Fruit fly (Drosophila melanogaster) whole organism, embryonic: ENCODE measurements around the gene Acn.

Experiments
- Abd-B ChIP-seq: fragments of 200-800 bp; sonication (Bioruptor generic); optimal IDR thresholded peaks from 2 replicates; lab custom pipeline; 2018; ENCODE audit warnings: missing biosample characterization, mild to moderate bottlenecking, missing genetic modification characterization, moderate library complexity
- Adf1 ChIP-seq: fragments of 200-800 bp; sonication (Bioruptor generic); IDR thresholded peaks from 2 replicates; pipeline ENCODE4 v1.3.6; 2022; ENCODE audit warnings: missing biosample characterization, missing genetic modification characterization
- Bgb ChIP-seq: fragments of 200-800 bp; sonication (Bioruptor generic); IDR thresholded peaks from 2 replicates; pipeline ENCODE4 v1.3.6; 2022; ENCODE audit warnings: missing biosample characterization, missing genetic modification characterization; ENCODE audit not compliant: partially characterized antibody
- C15 ChIP-seq: fragments of 200-800 bp; sonication (Bioruptor generic); IDR thresholded peaks from 3 replicates; pipeline ENCODE4 v1.3.6; 2022; ENCODE audit warnings: missing biosample characterization, missing genetic modification characterization
- CG10366 ChIP-seq: fragments of 200-800 bp; sonication (Bioruptor generic); IDR thresholded peaks from 2 replicates; pipeline ENCODE4 v1.3.6; 2022; ENCODE audit warnings: missing biosample characterization, missing genetic modification characterization
- CG10431 ChIP-seq: fragments of 200-800 bp; sonication (Bioruptor generic); optimal IDR thresholded peaks from 3 replicates; lab custom pipeline; 2018; ENCODE audit warnings: missing biosample characterization, mild to moderate bottlenecking, missing genetic modification characterization
- CG11085 ChIP-seq: fragments of 200-800 bp; sonication (Bioruptor generic); IDR thresholded peaks from 2 replicates; pipeline ENCODE4 v1.3.6; 2022; ENCODE audit warnings: missing biosample characterization, missing genetic modification characterization
- CG11504 ChIP-seq: fragments of 200-800 bp; sonication (Bioruptor generic); optimal IDR thresholded peaks from 3 replicates; lab custom pipeline; 2019; ENCODE audit warnings: missing biosample characterization, mild to moderate bottlenecking, missing genetic modification characterization, moderate library complexity
- CG12155 ChIP-seq: fragments of 200-800 bp; sonication (Bioruptor generic); optimal IDR thresholded peaks from 3 replicates; lab custom pipeline; 2016; ENCODE audit warnings: missing biosample characterization, missing genetic modification characterization
- CG12219 ChIP-seq: fragments of 200-800 bp; sonication (Bioruptor generic); optimal IDR thresholded peaks from 3 replicates; lab custom pipeline; 2018; ENCODE audit warnings: missing biosample characterization, mild to moderate bottlenecking, missing genetic modification characterization
- CG15514 ChIP-seq: fragments of 200-800 bp; sonication (Bioruptor generic); optimal IDR thresholded peaks from 3 replicates; lab custom pipeline; 2017; ENCODE audit warnings: missing biosample characterization, missing genetic modification characterization, mild to moderate bottlenecking, moderate library complexity, missing genetic modification reagents
- CG1603 ChIP-seq: fragments of 200-800 bp; sonication (Bioruptor generic); optimal IDR thresholded peaks from 2 replicates; lab custom pipeline; 2019; ENCODE audit warnings: missing biosample characterization, mild to moderate bottlenecking, missing genetic modification characterization, moderate library complexity
- CG17385 ChIP-seq: fragments of 200-800 bp; sonication (Bioruptor generic); optimal IDR thresholded peaks from 3 replicates; lab custom pipeline; 2018; ENCODE audit warnings: missing biosample characterization, mild to moderate bottlenecking, missing genetic modification characterization
- CG1792 ChIP-seq: fragments of 200-800 bp; sonication (Bioruptor generic); optimal IDR thresholded peaks from 2 replicates; lab custom pipeline; 2016; ENCODE audit warnings: missing biosample characterization, missing genetic modification characterization
- CG18262 ChIP-seq: fragments of 200-800 bp; optimal IDR thresholded peaks from 3 replicates; lab custom pipeline; 2019; ENCODE audit warnings: missing biosample characterization, mild to moderate bottlenecking, missing genetic modification characterization, moderate library complexity
- CG18599 ChIP-seq: fragments of 200-800 bp; sonication (Bioruptor generic); optimal IDR thresholded peaks from 3 replicates; lab custom pipeline; 2017; ENCODE audit warnings: missing biosample characterization, missing genetic modification characterization, mild to moderate bottlenecking, moderate library complexity, missing genetic modification reagents
- CG2712 ChIP-seq: fragments of 200-800 bp; optimal IDR thresholded peaks from 3 replicates; lab custom pipeline; 2019; ENCODE audit warnings: missing biosample characterization, mild to moderate bottlenecking, missing genetic modification characterization, moderate library complexity
- CG31365 ChIP-seq: fragments of 200-800 bp; sonication (Bioruptor generic); optimal IDR thresholded peaks from 2 replicates; lab custom pipeline; 2018; ENCODE audit warnings: missing biosample characterization, mild to moderate bottlenecking, missing genetic modification characterization
- CG33213 ChIP-seq: fragments of 200-800 bp; sonication (Bioruptor generic); optimal IDR thresholded peaks from 3 replicates; lab custom pipeline; 2016; ENCODE audit warnings: missing biosample characterization, missing genetic modification characterization
- CG34376 ChIP-seq: fragments of 200-800 bp; sonication (Bioruptor generic); optimal IDR thresholded peaks from 2 replicates; lab custom pipeline; 2018; ENCODE audit warnings: missing biosample characterization, mild to moderate bottlenecking, missing genetic modification characterization
- CG7987 ChIP-seq: fragments of 200-800 bp; sonication (Bioruptor generic); optimal IDR thresholded peaks from 2 replicates; lab custom pipeline; 2018; ENCODE audit warnings: missing biosample characterization, mild to moderate bottlenecking, missing genetic modification characterization, moderate library complexity
- CG8281 ChIP-seq: fragments of 200-800 bp; sonication (Bioruptor generic); optimal IDR thresholded peaks from 2 replicates; lab custom pipeline; 2018; ENCODE audit warnings: missing biosample characterization, mild to moderate bottlenecking, missing genetic modification characterization, moderate library complexity
- CG8478 ChIP-seq: fragments of >200 bp; optimal IDR thresholded peaks from 2 replicates; lab custom pipeline; 2018
- CG8924 ChIP-seq: fragments of 200-800 bp; optimal IDR thresholded peaks from 3 replicates; lab custom pipeline; 2019; ENCODE audit warnings: missing biosample characterization, mild to moderate bottlenecking, missing genetic modification characterization, moderate library complexity
- CG9932 ChIP-seq: fragments of 200-800 bp; sonication (Bioruptor generic); IDR thresholded peaks from 2 replicates; pipeline ENCODE4 v1.3.6; 2022; ENCODE audit warnings: missing biosample characterization, missing genetic modification characterization
- CrebB ChIP-seq: fragments of 200-800 bp; sonication (Bioruptor generic); optimal IDR thresholded peaks from 3 replicates; lab custom pipeline; 2018; ENCODE audit warnings: missing biosample characterization, mild to moderate bottlenecking, missing genetic modification characterization
- D ChIP-seq, 2 experiments: fragments of 200-800 bp in 1 of 2; fragments of >200 bp in 1 of 2; sonication (Bioruptor generic) in 1 of 2; optimal IDR thresholded peaks; 2 replicates in 1 of 2; 3 replicates in 1 of 2; lab custom pipeline; 2017; ENCODE audit warnings: mild to moderate bottlenecking in 1 of 2, missing biosample characterization in 1 of 2, missing genetic modification characterization in 1 of 2, missing genetic modification reagents in 1 of 2
- Dad ChIP-seq: fragments of 200-800 bp; sonication (Bioruptor generic); optimal IDR thresholded peaks from 3 replicates; lab custom pipeline; 2016; ENCODE audit warnings: missing biosample characterization, missing genetic modification characterization
- Drgx ChIP-seq: fragments of 200-800 bp; sonication (Bioruptor generic); IDR thresholded peaks from 2 replicates; pipeline ENCODE4 v1.3.6; 2022; ENCODE audit warnings: missing biosample characterization, missing genetic modification characterization
- GATAe ChIP-seq: fragments of 200-800 bp; sonication (Bioruptor generic); conservative IDR thresholded peaks from 2 replicates; pipeline ENCODE4 v1.3.6; 2022; ENCODE audit warnings: missing biosample characterization, missing genetic modification characterization
- HLH3B ChIP-seq: fragments of 200-800 bp; sonication (Bioruptor generic); IDR thresholded peaks from 2 replicates; pipeline ENCODE4 v1.3.6; 2022; ENCODE audit warnings: missing biosample characterization, missing genetic modification characterization
- Myb ChIP-seq: fragments of 200-800 bp; sonication (Bioruptor generic); optimal IDR thresholded peaks from 2 replicates; lab custom pipeline; 2016; ENCODE audit warnings: missing biosample characterization, missing genetic modification characterization
- NC2β ChIP-seq: fragments of 200-800 bp; sonication (Bioruptor generic); optimal IDR thresholded peaks from 2 replicates; lab custom pipeline; 2016; ENCODE audit warnings: missing biosample characterization, missing genetic modification characterization
- NFAT ChIP-seq: fragments of 200-800 bp; sonication (Bioruptor generic); IDR thresholded peaks from 2 replicates; pipeline ENCODE4 v1.3.6; 2022; ENCODE audit warnings: missing biosample characterization, missing genetic modification characterization
- Oli ChIP-seq: fragments of 200-800 bp; sonication (Bioruptor generic); optimal IDR thresholded peaks from 2 replicates; lab custom pipeline; 2018; ENCODE audit warnings: missing biosample characterization, mild to moderate bottlenecking, missing genetic modification characterization, moderate library complexity
- Ptx1 ChIP-seq: fragments of 200-800 bp; sonication (Bioruptor generic); IDR thresholded peaks from 2 replicates; pipeline ENCODE4 v1.3.6; 2022; ENCODE audit warnings: missing biosample characterization, missing genetic modification characterization
- bbx ChIP-seq: fragments of 200-800 bp; sonication (Bioruptor generic); IDR thresholded peaks from 2 replicates; pipeline ENCODE4 v1.3.6; 2022; ENCODE audit warnings: missing biosample characterization, missing genetic modification characterization; ENCODE audit not compliant: partially characterized antibody
- chm ChIP-seq: fragments of 200-800 bp; sonication (Bioruptor generic); IDR thresholded peaks from 2 replicates; pipeline ENCODE4 v1.3.6; 2022; ENCODE audit warnings: missing biosample characterization, missing genetic modification characterization
- cwo ChIP-seq: fragments of 200-800 bp; sonication (Bioruptor generic); optimal IDR thresholded peaks from 3 replicates; lab custom pipeline; 2017; ENCODE audit warnings: missing biosample characterization, missing genetic modification characterization, mild to moderate bottlenecking, moderate library complexity, missing genetic modification reagents
- fd96Cb ChIP-seq: fragments of 200-800 bp; sonication (Bioruptor generic); optimal IDR thresholded peaks from 2 replicates; lab custom pipeline; 2018; ENCODE audit warnings: missing biosample characterization, mild to moderate bottlenecking, missing genetic modification characterization, moderate library complexity
- grn ChIP-seq: fragments of 200-800 bp; sonication (Bioruptor generic); optimal IDR thresholded peaks from 3 replicates; lab custom pipeline; 2017; ENCODE audit warnings: missing biosample characterization, missing genetic modification characterization
- gsb-n ChIP-seq: fragments of 200-800 bp; sonication (Bioruptor generic); optimal IDR thresholded peaks from 3 replicates; lab custom pipeline; 2018; ENCODE audit warnings: missing biosample characterization, mild to moderate bottlenecking, missing genetic modification characterization
- jigr1 ChIP-seq: fragments of 200-800 bp; sonication (Bioruptor generic); IDR thresholded peaks from 3 replicates; pipeline ENCODE4 v1.3.6; 2022; ENCODE audit warnings: missing biosample characterization, missing genetic modification characterization
- ken ChIP-seq: fragments of 200-800 bp; sonication (Bioruptor generic); IDR thresholded peaks from 3 replicates; pipeline ENCODE4 v1.3.6; 2022; ENCODE audit warnings: missing biosample characterization, missing genetic modification characterization
- p53 ChIP-seq: fragments of 200-800 bp; sonication (Bioruptor generic); optimal IDR thresholded peaks from 2 replicates; lab custom pipeline; 2016; ENCODE audit warnings: missing biosample characterization, missing genetic modification characterization
- peb ChIP-seq: fragments of 200-800 bp; sonication (Bioruptor generic); IDR thresholded peaks from 2 replicates; pipeline ENCODE4 v1.3.6; 2022; ENCODE audit warnings: missing biosample characterization, missing genetic modification characterization
- pum ChIP-seq: fragments of 200-800 bp; sonication (Bioruptor generic); optimal IDR thresholded peaks from 2 replicates; lab custom pipeline; 2016; ENCODE audit warnings: missing biosample characterization, missing genetic modification characterization
- sisA ChIP-seq: fragments of 200-800 bp; sonication (Bioruptor generic); IDR thresholded peaks from 2 replicates; pipeline ENCODE4 v1.3.6; 2022; ENCODE audit warnings: missing biosample characterization, missing genetic modification characterization
- tgo ChIP-seq: fragments of 200-800 bp; sonication (Bioruptor generic); IDR thresholded peaks from 3 replicates; pipeline ENCODE4 v1.3.6; 2022; ENCODE audit warnings: missing biosample characterization, missing genetic modification characterization

Acn gene

DNA sequence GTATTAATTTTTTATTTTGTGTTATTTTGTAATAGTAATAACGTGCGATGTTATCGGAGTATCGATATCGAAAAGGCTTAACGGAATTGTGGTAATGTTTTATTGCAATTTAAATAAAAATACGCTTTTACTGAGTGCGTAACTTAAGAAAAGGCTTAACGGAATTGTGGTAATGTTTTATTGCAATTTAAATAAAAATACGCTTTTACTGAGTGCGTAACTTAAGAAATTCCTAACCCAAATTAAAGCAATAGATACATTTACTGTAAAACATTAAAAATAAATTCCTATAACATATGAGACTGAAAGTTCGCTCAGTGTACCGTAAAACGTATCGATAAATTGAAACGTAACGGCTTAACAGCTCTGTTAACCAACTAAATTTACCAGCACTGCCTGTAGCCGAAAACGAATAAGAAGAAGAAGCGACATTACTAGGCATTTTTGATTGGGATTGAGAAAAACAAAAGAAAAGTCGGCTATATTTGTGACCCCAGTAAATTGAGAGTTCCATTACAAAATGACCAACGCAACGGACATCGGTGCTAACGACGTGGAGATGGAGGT is 6.5 kb downstream of the Acn start, which contains the start of gene Rpn3 (continued):
- TF ChIP-seq Abd-B (GFP tag; lab: Kevin White, UChicago), result peak; percentile 77
- peak; percentile 76; the same call in 2 of the 3 replicates for TF ChIP-seq ken (GFP tag; lab: Robert Waterston, UW)
- peak; percentile 73 for TF ChIP-seq Drgx (GFP tag; lab: Robert Waterston, UW)
- TF ChIP-seq Adf1, result peak; percentile 59
- peak; percentile 77 for TF ChIP-seq CG1603 (tag; lab: Kevin White, UChicago)
- TF ChIP-seq p53 (GFP tag; lab: Kevin White, UChicago), result peak; percentile 44
- no peak for TF ChIP-seq CG8281 (tag; lab: Kevin White, UChicago)
- TF ChIP-seq CG2712 (tag; lab: Kevin White, UChicago), result peak; percentile 89
- TF ChIP-seq cwo (GFP tag; lab: Kevin White, UChicago), result peak; percentile 71
- TF ChIP-seq CG31365 (tag; lab: Kevin White, UChicago), result no peak
- peak; percentile 9 for TF ChIP-seq CG34376 (GFP tag; lab: Kevin White, UChicago)
- no peak for TF ChIP-seq grn (GFP tag; lab: Kevin White, UChicago)
- peak; percentile 88 for TF ChIP-seq NC2β (GFP tag; lab: Kevin White, UChicago)
- TF ChIP-seq gsb-n (tag; lab: Kevin White, UChicago), result peak; percentile 69
- peak; percentile 73 for TF ChIP-seq Myb (GFP tag; lab: Kevin White, UChicago)
- peak; percentile 63 for TF ChIP-seq CG12219 (GFP tag; lab: Kevin White, UChicago)
- TF ChIP-seq tgo, result peak; percentile 86
- TF ChIP-seq CG8924 (tag; lab: Kevin White, UChicago), result peak; percentile 82
- peak; percentile 54; the same call in 1 of the 2 replicates for TF ChIP-seq bbx (GFP tag; lab: Robert Waterston, UW)
- peak; percentile 61 for TF ChIP-seq CG33213
- peak; percentile 91 for TF ChIP-seq Ptx1
- peak; percentile 84 for TF ChIP-seq sisA (GFP tag; lab: Robert Waterston, UW)
- TF ChIP-seq CrebB (tag; lab: Kevin White, UChicago), result peak; percentile 61
- peak; percentile 45 for TF ChIP-seq CG1792 (GFP tag; lab: Kevin White, UChicago)
- peak; percentile 85 for TF ChIP-seq CG18262 (tag; lab: Kevin White, UChicago)
- TF ChIP-seq Oli (tag; lab: Kevin White, UChicago), result peak; percentile 82
- peak; percentile 69; the same call in 1 of the 2 replicates for TF ChIP-seq CG11085 (GFP tag; lab: Robert Waterston, UW)
- no peak for TF ChIP-seq D (optimal IDR thresholded peaks at IDR 0.05; lab: Kevin White, UChicago)
- peak; percentile 55 for TF ChIP-seq D (GFP tag; optimal IDR thresholded peaks at IDR 0.05; lab: Kevin White, UChicago)
- TF ChIP-seq CG11504 (tag; lab: Kevin White, UChicago), result peak; percentile 80
- TF ChIP-seq C15 (GFP tag; lab: Robert Waterston, UW), result peak; percentile 73; the same call in 1 of the 3 replicates
- peak; percentile 79 for TF ChIP-seq fd96Cb (tag; lab: Kevin White, UChicago)
- peak; percentile 51; the same call in 1 of the 3 replicates for TF ChIP-seq jigr1
- peak; percentile 84 for TF ChIP-seq CG12155 (GFP tag; lab: Kevin White, UChicago)
- peak; percentile 70 for TF ChIP-seq chm (GFP tag; lab: Robert Waterston, UW)
- TF ChIP-seq peb, result peak; percentile 79
- peak; percentile 84 for TF ChIP-seq CG10366
- TF ChIP-seq Dad, result peak; percentile 79
- peak; percentile 82 for TF ChIP-seq HLH3B (GFP tag; lab: Robert Waterston, UW)
- peak; percentile 97 for TF ChIP-seq CG17385 (GFP tag; lab: Kevin White, UChicago)
- TF ChIP-seq CG18599 (GFP tag; lab: Kevin White, UChicago), result peak; percentile 81
- TF ChIP-seq NFAT (GFP tag; lab: Robert Waterston, UW), result peak; percentile 63
- peak; percentile 88 for TF ChIP-seq CG9932
- TF ChIP-seq pum (GFP tag; lab: Kevin White, UChicago), result peak; percentile 69
- no peak for TF ChIP-seq CG8478
- peak; percentile 67 for TF ChIP-seq CG15514 (GFP tag; lab: Kevin White, UChicago)
- TF ChIP-seq GATAe (GFP tag; lab: Robert Waterston, UW), result 0 out of 2 replicates have a peak, but pooled peaks have one; percentile 34
- peak; percentile 40; the same call in 1 of the 2 replicates for TF ChIP-seq Bgb
- peak; percentile 15 for TF ChIP-seq CG7987 (GFP tag; lab: Kevin White, UChicago)
- TF ChIP-seq CG10431, result peak; percentile 12
